Fruit fly (Drosophila melanogaster): ENCODE measurements around the gene CG42458.

The CG42458 gene

DNA sequence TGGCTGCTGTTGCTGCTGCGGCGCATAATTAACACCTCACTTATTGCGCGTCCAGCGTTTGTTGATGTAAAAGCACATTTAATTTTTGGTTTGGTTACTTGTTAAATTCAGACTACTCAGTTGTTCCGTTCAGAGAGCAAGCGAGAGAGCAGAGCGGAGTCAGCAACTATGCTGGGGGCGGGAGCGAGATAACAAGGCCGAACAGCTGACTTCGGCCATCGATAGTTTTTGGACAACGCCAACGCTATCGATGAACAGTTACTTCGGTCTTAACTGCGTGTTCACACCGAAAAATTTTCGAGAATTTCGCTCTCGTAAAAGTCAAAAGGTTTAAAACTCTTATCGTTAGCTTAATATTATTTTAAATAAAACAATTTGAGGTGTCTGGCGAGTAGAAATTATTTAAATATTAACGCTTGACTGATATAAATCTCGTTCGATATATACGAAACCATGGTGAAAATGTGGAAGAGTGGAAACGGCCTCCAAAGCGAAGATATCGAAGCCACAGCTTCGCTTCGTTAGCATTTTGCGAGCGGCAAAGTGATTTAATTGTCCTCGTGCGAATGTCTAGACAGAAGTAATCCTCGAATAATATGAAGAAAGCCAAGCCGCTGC, 42.2 kb upstream of the CG42458 start, which contains the start of the genes SMSr and smid (continued):
- TF ChIP-seq prd (optimal IDR thresholded peaks at IDR 0.05), result no peak
- TF ChIP-seq prd (GFP tag; IDR thresholded peaks at IDR 0.05), result peak; percentile 63; the same call in 2 of the 3 replicates
- TF ChIP-seq Blimp-1 (GFP tag; optimal IDR thresholded peaks at IDR 0.05), result no peak
- peak; percentile 44 for TF ChIP-seq CG14441 (GFP tag; IDR thresholded peaks at IDR 0.05)
- TF ChIP-seq h (optimal IDR thresholded peaks at IDR 0.05), result no peak
- TF ChIP-seq Ssrp (tag; optimal IDR thresholded peaks at IDR 0.05), result peak; percentile 59
- peak; percentile 51 for TF ChIP-seq nerfin-2 (GFP tag; IDR thresholded peaks at IDR 0.05; ENCODE audit: partially characterized antibody)
- TF ChIP-seq ara (GFP tag; IDR thresholded peaks at IDR 0.05), result 0 out of 2 replicates have a peak, but pooled peaks have one; percentile 44
- peak; percentile 26 for TF ChIP-seq Vsx1 (GFP tag; optimal IDR thresholded peaks at IDR 0.05)
- peak; percentile 85 for TF ChIP-seq Doc3 (GFP tag; IDR thresholded peaks at IDR 0.05; ENCODE audit: partially characterized antibody)
- peak; percentile 71; the same call in 1 of the 2 replicates for TF ChIP-seq CG2129 (GFP tag; IDR thresholded peaks at IDR 0.05; ENCODE audit: partially characterized antibody)
- TF ChIP-seq HLH3B (GFP tag; IDR thresholded peaks at IDR 0.05), result 0 out of 2 replicates have a peak, but pooled peaks have one; percentile 22
- TF ChIP-seq BtbVII (GFP tag; optimal IDR thresholded peaks at IDR 0.05), result peak; percentile 36
- peak; percentile 20 for TF ChIP-seq Atf3 (GFP tag; optimal IDR thresholded peaks at IDR 0.05)
- TF ChIP-seq CG15601 (tag; optimal IDR thresholded peaks at IDR 0.05), result no peak
- TF ChIP-seq CG13424 (tag; optimal IDR thresholded peaks at IDR 0.05), result peak; percentile 59
- 0 out of 3 replicates have a peak, but pooled peaks have one; percentile 55 for TF ChIP-seq ken (GFP tag; IDR thresholded peaks at IDR 0.05)
- TF ChIP-seq C15 (GFP tag; IDR thresholded peaks at IDR 0.05), result no peak
- no peak for TF ChIP-seq CG6272 (GFP tag; IDR thresholded peaks at IDR 0.05)
- no peak for TF ChIP-seq CG10274 (GFP tag; optimal IDR thresholded peaks at IDR 0.05)
- TF ChIP-seq Rx (GFP tag; IDR thresholded peaks at IDR 0.05), result 0 out of 2 replicates have a peak, but pooled peaks have one; percentile 10
- peak; percentile 99 for TF ChIP-seq CG7357 (GFP tag; IDR thresholded peaks at IDR 0.05)
- 0 out of 2 replicates have a peak, but pooled peaks have one; percentile 32 for TF ChIP-seq ranshi (GFP tag; IDR thresholded peaks at IDR 0.05)
- TF ChIP-seq Elba2 (GFP tag; optimal IDR thresholded peaks at IDR 0.05), result no peak
- TF ChIP-seq CG12236 (GFP tag; optimal IDR thresholded peaks at IDR 0.05), result no peak
- peak; percentile 42 for TF ChIP-seq CG4424 (GFP tag; optimal IDR thresholded peaks at IDR 0.05)
- peak; percentile 57 for TF ChIP-seq Bdp1 (GFP tag; optimal IDR thresholded peaks at IDR 0.05)
- TF ChIP-seq Hr39 (optimal IDR thresholded peaks at IDR 0.05), result no peak
- TF ChIP-seq CG10979 (tag; optimal IDR thresholded peaks at IDR 0.05), result peak; percentile 62
- TF ChIP-seq CG10462 (GFP tag; optimal IDR thresholded peaks at IDR 0.05), result no peak
- no peak for TF ChIP-seq Jarid2 (GFP tag; optimal IDR thresholded peaks at IDR 0.05)
- TF ChIP-seq zen (tag; optimal IDR thresholded peaks at IDR 0.05), result peak; percentile 77
- no peak for TF ChIP-seq CG2199 (GFP tag; IDR thresholded peaks at IDR 0.05)
- TF ChIP-seq NFAT (GFP tag; IDR thresholded peaks at IDR 0.05), result no peak
- no peak for TF ChIP-seq CG6765 (GFP tag; optimal IDR thresholded peaks at IDR 0.05)
- TF ChIP-seq ci (GFP tag; IDR thresholded peaks at IDR 0.05), result 0 out of 3 replicates have a peak, but pooled peaks have one; percentile 26
- peak; percentile 66 for TF ChIP-seq CG7839 (tag; optimal IDR thresholded peaks at IDR 0.05)
- no peak for TF ChIP-seq CG5953 (GFP tag; IDR thresholded peaks at IDR 0.05)
- peak; percentile 68 for TF ChIP-seq CG8924 (tag; optimal IDR thresholded peaks at IDR 0.05)
- TF ChIP-seq sna (GFP tag; IDR thresholded peaks at IDR 0.05; ENCODE audit: partially characterized antibody), result peak; percentile 78
- TF ChIP-seq Hmr (GFP tag; optimal IDR thresholded peaks at IDR 0.05), result peak; percentile 75
- no peak for TF ChIP-seq CG15073 (GFP tag; optimal IDR thresholded peaks at IDR 0.05)
- TF ChIP-seq ab (GFP tag; optimal IDR thresholded peaks at IDR 0.05), result no peak
- TF ChIP-seq CG7745 (tag; optimal IDR thresholded peaks at IDR 0.05), result no peak
- TF ChIP-seq zfh1 (GFP tag; IDR thresholded peaks at IDR 0.05), result peak; percentile 42; the same call in 1 of the 3 replicates
- TF ChIP-seq CG33213 (GFP tag; optimal IDR thresholded peaks at IDR 0.05), result no peak
- no peak for TF ChIP-seq CG2875 (GFP tag; optimal IDR thresholded peaks at IDR 0.05)
- peak; percentile 18; the same call in 1 of the 4 replicates for TF ChIP-seq Gug (GFP tag; IDR thresholded peaks at IDR 0.05)
- no peak for TF ChIP-seq CG6175 (GFP tag; IDR thresholded peaks at IDR 0.05)
- TF ChIP-seq CG7786 (GFP tag; optimal IDR thresholded peaks at IDR 0.05), result peak; percentile 33
